Worm (Caenorhabditis elegans): Measurements from ENCODE around the gene K10D2.5.

K10D2.5 gene

ce11 chrIII:5147445-5147844 lies 25.1 kb upstream of the K10D2.5 start:
- TF ChIP-seq unc-62 (GFP tag; optimal IDR thresholded peaks at IDR 0.05) = no peak

ce11 chrIII:5149478-5149877 lies 23.0 kb upstream of the K10D2.5 start, which contains the start of gene Y54H5A.2:
Y54H5A.2 (minus strand) TSS chrIII:5149578.
- TF ChIP-seq unc-62 (GFP tag; optimal IDR thresholded peaks at IDR 0.05) = no peak

DNA sequence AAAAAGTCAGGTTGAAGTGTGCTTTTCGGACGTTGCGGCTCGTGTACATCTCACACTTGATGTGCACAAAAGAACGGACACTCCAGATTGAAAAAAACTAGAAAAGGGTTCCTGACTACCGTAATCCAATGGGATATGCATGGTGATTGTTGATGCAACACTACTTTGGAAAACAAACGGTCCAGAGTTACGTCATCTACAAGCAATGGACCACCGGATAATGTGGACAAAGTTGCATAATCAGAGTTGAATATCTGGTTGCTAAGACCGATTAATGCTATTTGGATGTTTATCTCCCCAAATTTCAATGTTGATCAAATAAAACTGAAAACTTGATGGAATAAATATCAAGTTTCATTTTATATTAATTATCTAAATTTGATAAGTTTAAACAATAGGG lies 22.5 kb upstream of the K10D2.5 start:
- no peak for TF ChIP-seq unc-62 (GFP tag; optimal IDR thresholded peaks at IDR 0.05)

ce11 chrIII:5150980-5151379 lies 21.5 kb upstream of the K10D2.5 start:
- TF ChIP-seq unc-62 (GFP tag; optimal IDR thresholded peaks at IDR 0.05) = no peak

DNA sequence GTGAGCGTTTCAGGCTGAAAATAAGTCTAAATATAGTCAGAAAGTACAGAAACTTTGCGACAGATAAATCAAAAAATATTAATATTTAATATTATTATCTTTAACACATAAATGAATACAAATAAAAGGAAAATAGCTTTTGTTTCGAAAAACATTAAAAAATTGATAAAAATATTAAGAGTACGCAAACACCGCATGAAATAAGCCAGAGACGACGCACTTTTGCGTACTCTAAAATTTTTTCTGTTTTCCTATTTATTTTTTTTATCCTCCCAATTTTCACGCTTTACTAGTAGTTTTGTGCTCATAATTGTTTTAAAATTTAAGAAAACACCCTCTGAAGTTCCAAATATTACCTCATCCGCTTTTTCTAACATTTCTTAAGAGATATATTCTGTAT lies 19.4 kb upstream of the K10D2.5 start, which contains the start of the genes rbm-42 and grwd-1:
Gene rbm-42, minus strand, starts transcription at position 93 of the 400 bp plus-strand sequence.
Gene grwd-1, plus strand, starts transcription at position 328 of the 400 bp plus-strand sequence.
- TF ChIP-seq unc-62 (GFP tag; optimal IDR thresholded peaks at IDR 0.05) = no peak

DNA sequence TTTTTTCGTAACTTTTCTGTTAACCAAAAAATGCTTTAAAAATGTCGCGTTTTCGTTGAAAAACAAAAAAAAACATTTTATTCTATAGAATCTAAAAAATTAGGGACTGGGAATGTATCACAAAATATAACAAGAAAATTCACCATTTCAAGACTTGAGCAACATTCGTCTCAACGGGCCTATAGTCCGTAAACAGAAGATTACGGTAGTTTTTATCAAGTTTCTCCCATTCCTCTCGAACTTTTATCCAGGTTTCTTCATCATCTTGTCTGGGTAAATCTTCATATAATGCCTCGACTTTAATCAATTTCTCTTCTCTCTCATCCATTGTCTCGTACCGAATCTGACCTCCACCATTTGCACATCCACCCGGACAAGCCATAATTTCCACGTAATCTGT lies 17.1 kb upstream of the K10D2.5 start:
- no peak for TF ChIP-seq unc-62 (GFP tag; optimal IDR thresholded peaks at IDR 0.05)

ce11 chrIII:5158674-5159073 lies 13.8 kb upstream of the K10D2.5 start, which contains the start of gene oxy-4:
oxy-4 (minus strand) TSS chrIII:5158774.
- TF ChIP-seq unc-62 (GFP tag; optimal IDR thresholded peaks at IDR 0.05) = no peak

- TF ChIP-seq unc-62 (GFP tag; optimal IDR thresholded peaks at IDR 0.05) = no peak
These were observed 13.0 kb upstream of the K10D2.5 start, which contains the start of gene T10F2.5 for ce11 chrIII:5159505-5159904. T10F2.5 (minus strand) TSS chrIII:5159605.

- TF ChIP-seq unc-62 (GFP tag; optimal IDR thresholded peaks at IDR 0.05) = no peak
These were observed 11.7 kb upstream of the K10D2.5 start for ce11 chrIII:5160803-5161202.

ce11 chrIII:5162820-5163631 lies 9.5 kb upstream of the K10D2.5 start, which contains the start of gene gars-1:
gars-1 (minus strand) TSS chrIII:5163627.
- no peak for TF ChIP-seq unc-62 (GFP tag; optimal IDR thresholded peaks at IDR 0.05)

DNA sequence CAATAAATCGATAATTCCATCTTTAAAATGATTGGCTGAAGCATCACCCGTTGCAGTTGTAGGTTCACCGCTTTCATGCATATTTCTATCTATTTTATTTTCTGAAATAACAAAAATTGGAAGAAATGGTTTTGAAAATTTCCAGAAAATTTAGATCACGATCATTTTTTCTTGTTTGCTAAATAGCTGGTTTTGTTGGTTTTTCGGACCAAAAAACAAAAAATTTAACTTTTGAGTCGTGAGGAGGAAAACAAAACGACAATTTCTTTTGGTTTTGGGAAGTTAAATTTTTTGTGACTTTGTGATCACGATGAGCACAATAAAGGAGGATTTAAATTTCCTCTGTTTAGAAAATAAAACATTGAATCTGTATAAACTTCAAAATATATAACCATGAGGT lies 7.3 kb upstream of the K10D2.5 start, which contains the start of gene T10F2.2:
Gene T10F2.2, minus strand, starts transcription at position 101 of the 400 bp plus-strand sequence.
- TF ChIP-seq unc-62 (GFP tag; optimal IDR thresholded peaks at IDR 0.05) = no peak

DNA sequence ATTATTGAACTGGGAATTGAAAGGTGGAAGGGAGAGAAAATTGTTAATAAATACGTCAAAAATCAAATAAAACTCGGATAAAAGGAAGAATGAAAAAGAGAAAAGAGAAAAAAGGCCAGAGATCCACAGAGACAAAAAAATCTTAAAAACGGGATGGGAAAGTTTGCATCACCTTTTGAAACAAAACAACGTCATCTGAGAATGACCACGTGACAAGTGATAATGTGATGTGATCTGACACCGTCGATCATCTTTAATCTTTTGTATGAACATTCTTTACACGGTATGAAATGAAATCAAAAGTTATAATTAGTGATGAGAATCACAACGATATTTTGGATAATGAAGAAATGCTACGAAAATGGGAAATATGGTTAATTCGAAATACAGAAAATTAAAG lies 6.8 kb upstream of the K10D2.5 start:
- TF ChIP-seq unc-62 (GFP tag; optimal IDR thresholded peaks at IDR 0.05) = no peak

ce11 chrIII:5169699-5170098 lies 2.8 kb upstream of the K10D2.5 start, which contains the start of gene ulp-1:
ulp-1 (minus strand) TSS chrIII:5169799.
- no peak for TF ChIP-seq unc-62 (GFP tag; optimal IDR thresholded peaks at IDR 0.05)

DNA sequence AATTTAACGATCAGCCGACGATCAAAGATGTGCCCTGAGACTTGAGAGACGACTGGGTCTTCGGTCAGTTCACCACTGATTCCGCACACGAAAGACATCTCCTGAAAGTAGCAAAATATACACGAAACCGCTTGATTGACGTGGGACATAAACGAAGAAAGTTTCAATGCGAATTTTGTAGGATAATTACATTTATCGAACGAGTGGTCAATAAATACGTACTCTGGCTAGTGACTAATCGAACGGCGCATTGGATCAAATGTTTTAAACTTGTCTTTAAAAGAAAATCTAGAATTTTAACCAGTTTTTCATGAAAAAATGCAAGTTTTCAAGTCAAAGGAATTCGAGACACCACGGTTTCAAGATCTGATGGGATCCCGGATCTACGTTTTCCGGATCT lies 575 bp upstream of the K10D2.5 start, which contains the start of gene prp-19:
Gene prp-19, minus strand, starts transcription at position 101 of the 400 bp plus-strand sequence.
- no peak for TF ChIP-seq unc-62 (GFP tag; optimal IDR thresholded peaks at IDR 0.05)

DNA sequence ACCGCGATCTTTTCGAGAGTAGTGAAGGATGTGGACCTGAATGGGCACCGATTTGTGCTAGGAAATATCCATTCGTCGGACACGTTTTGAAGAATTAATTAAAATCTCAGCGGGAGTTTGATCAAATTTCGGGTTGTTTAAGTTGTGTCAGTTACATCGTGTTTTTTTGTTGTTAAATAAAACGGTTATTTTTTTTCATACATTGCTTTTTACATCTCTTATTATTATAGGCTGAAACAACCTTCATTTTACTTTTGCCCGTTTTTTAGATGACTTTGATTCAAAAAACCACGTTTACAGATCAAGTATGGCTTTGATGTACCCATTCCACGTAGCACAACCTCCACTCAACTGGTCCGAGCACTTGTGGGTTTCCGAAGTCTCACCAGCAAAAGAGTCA lies 619 bp downstream of the K10D2.5 start, which contains the start of gene emb-1:
Gene emb-1, plus strand, starts transcription at position 301 of the 400 bp plus-strand sequence.
- no peak for TF ChIP-seq unc-62 (GFP tag; optimal IDR thresholded peaks at IDR 0.05)

DNA sequence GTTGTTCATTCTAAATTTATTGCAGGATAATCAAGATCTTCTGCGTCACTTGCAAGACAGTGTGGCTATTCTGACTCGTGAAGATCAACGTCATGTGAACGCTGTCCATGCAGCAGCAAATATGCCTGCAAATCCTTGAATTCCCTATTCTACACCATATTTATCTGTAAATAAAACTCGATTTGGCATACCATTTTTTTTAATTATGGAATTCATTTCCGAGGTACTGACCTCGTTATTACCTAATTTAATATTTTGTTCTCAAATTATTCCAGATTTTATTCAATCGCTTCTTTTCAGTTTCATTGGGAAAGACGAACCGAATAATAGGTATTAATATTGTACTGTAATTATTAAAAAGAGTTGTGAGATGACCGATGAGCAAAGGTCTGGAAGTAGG lies 1.1 kb downstream of the K10D2.5 start, which contains the start of gene cid-1:
Gene cid-1, plus strand, starts transcription at position 301 of the 400 bp plus-strand sequence.
- no peak for TF ChIP-seq unc-62 (GFP tag; optimal IDR thresholded peaks at IDR 0.05)

DNA sequence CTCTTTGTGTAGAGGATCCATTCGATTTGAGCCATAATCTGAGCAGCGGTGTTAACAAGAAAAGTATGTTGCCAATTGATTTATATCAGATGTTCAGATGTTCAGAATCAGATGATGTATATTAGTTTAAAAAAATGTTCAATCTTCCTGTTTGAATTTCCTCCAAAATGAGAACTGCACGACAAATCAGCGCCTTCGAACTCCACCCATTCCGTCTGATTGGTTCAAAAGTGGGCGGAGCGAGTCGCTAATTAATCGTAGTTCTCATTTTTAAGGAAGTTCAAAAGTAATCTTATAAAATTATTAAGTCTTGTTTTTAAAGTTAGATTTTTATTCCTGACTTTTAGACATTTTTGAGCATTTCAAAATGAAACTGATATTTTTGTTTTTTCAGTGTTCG lies 6.6 kb downstream of the K10D2.5 start:
- TF ChIP-seq unc-62 (GFP tag; optimal IDR thresholded peaks at IDR 0.05) = no peak

Measured in whole organism, dauer.